Fruit fly (Drosophila melanogaster) whole organism, embryonic: ENCODE measurements around the gene tipE.

Experiments
- Bgb ChIP-seq: fragments of 200-800 bp; sonication (Bioruptor generic); IDR thresholded peaks from 2 replicates; pipeline ENCODE4 v1.3.6; 2022; ENCODE audit warnings: missing biosample characterization, missing genetic modification characterization; ENCODE audit not compliant: partially characterized antibody
- Bteb2 ChIP-seq: fragments of 200-800 bp; sonication (Bioruptor generic); optimal IDR thresholded peaks from 2 replicates; lab custom pipeline; 2016; ENCODE audit warnings: missing biosample characterization, missing genetic modification characterization
- CG10321 ChIP-seq: fragments of 200-800 bp; sonication (Bioruptor generic); IDR thresholded peaks from 2 replicates; pipeline ENCODE4 v1.3.6; 2022; ENCODE audit warnings: missing biosample characterization, missing genetic modification characterization
- CG10654 ChIP-seq: fragments of 200-800 bp; sonication (Bioruptor generic); optimal IDR thresholded peaks from 2 replicates; lab custom pipeline; 2016; ENCODE audit warnings: missing biosample characterization, missing genetic modification characterization
- CG10979 ChIP-seq: fragments of 200-800 bp; sonication (Bioruptor generic); optimal IDR thresholded peaks from 2 replicates; lab custom pipeline; 2018; ENCODE audit warnings: missing biosample characterization, mild to moderate bottlenecking, missing genetic modification characterization, moderate library complexity
- CG15601 ChIP-seq: fragments of 200-800 bp; sonication (Bioruptor generic); optimal IDR thresholded peaks from 3 replicates; lab custom pipeline; 2019; ENCODE audit warnings: missing biosample characterization, mild to moderate bottlenecking, missing genetic modification characterization, moderate library complexity
- CG15696 ChIP-seq: fragments of 200-800 bp; sonication (Bioruptor generic); optimal IDR thresholded peaks from 2 replicates; lab custom pipeline; 2019; ENCODE audit warnings: missing biosample characterization, mild to moderate bottlenecking, missing genetic modification characterization, moderate library complexity
- CG2712 ChIP-seq: fragments of 200-800 bp; optimal IDR thresholded peaks from 3 replicates; lab custom pipeline; 2019; ENCODE audit warnings: missing biosample characterization, mild to moderate bottlenecking, missing genetic modification characterization, moderate library complexity
- CG30403 ChIP-seq: fragments of 200-800 bp; sonication (Bioruptor generic); optimal IDR thresholded peaks from 3 replicates; lab custom pipeline; 2016; ENCODE audit warnings: missing biosample characterization, missing genetic modification characterization
- CG31388 ChIP-seq: fragments of 200-800 bp; sonication (Bioruptor generic); optimal IDR thresholded peaks from 2 replicates; lab custom pipeline; 2016; ENCODE audit warnings: missing biosample characterization, missing genetic modification characterization
- CG32532 ChIP-seq: fragments of 200-800 bp; sonication (Bioruptor generic); IDR thresholded peaks from 2 replicates; pipeline ENCODE4 v1.3.6; 2022; ENCODE audit warnings: missing biosample characterization, missing genetic modification characterization
- CG3407 ChIP-seq: fragments of 200-800 bp; sonication (Bioruptor generic); optimal IDR thresholded peaks from 2 replicates; lab custom pipeline; 2018; ENCODE audit warnings: missing biosample characterization, mild to moderate bottlenecking, missing genetic modification characterization
- CG3726 ChIP-seq: fragments of 200-800 bp; sonication (Bioruptor generic); IDR thresholded peaks from 3 replicates; pipeline ENCODE4, ENCODE4 v1.3.6; 2022; ENCODE audit warnings: missing biosample characterization, missing genetic modification characterization
- CG4282 ChIP-seq: fragments of 200-800 bp; sonication (Bioruptor generic); optimal IDR thresholded peaks from 2 replicates; lab custom pipeline; 2016; ENCODE audit warnings: missing biosample characterization, missing genetic modification characterization
- CG4328 ChIP-seq: fragments of 200-800 bp; sonication (Bioruptor generic); optimal IDR thresholded peaks from 3 replicates; lab custom pipeline; 2017; ENCODE audit warnings: missing biosample characterization, missing genetic modification reagents, missing genetic modification characterization
- CG6813 ChIP-seq: fragments of 200-800 bp; sonication (Bioruptor generic); optimal IDR thresholded peaks from 2 replicates; lab custom pipeline; 2017; ENCODE audit warnings: missing biosample characterization, missing genetic modification characterization, mild to moderate bottlenecking, moderate library complexity, missing genetic modification reagents
- CG7556 ChIP-seq: fragments of 200-800 bp; sonication (Bioruptor generic); optimal IDR thresholded peaks from 2 replicates; lab custom pipeline; 2017; ENCODE audit warnings: missing biosample characterization, mild to moderate bottlenecking, missing genetic modification characterization
- CG7745 ChIP-seq: fragments of 200-800 bp; sonication (Bioruptor generic); optimal IDR thresholded peaks from 2 replicates; lab custom pipeline; 2018; ENCODE audit warnings: missing biosample characterization, mild to moderate bottlenecking, missing genetic modification characterization, moderate library complexity
- CG7987 ChIP-seq: fragments of 200-800 bp; sonication (Bioruptor generic); optimal IDR thresholded peaks from 2 replicates; lab custom pipeline; 2018; ENCODE audit warnings: missing biosample characterization, mild to moderate bottlenecking, missing genetic modification characterization, moderate library complexity
- CG9215 ChIP-seq: fragments of 200-800 bp; sonication (Bioruptor generic); IDR thresholded peaks from 2 replicates; pipeline ENCODE4 v1.3.6; 2022; ENCODE audit warnings: missing biosample characterization, missing genetic modification characterization
- Dip2 ChIP-seq: fragments of 200-800 bp; sonication (Bioruptor generic); IDR thresholded peaks from 2 replicates; pipeline ENCODE4 v1.3.6; 2022; ENCODE audit warnings: missing biosample characterization, missing genetic modification characterization
- Dp ChIP-seq: fragments of 200-800 bp; sonication (Bioruptor generic); optimal IDR thresholded peaks from 2 replicates; lab custom pipeline; 2018; ENCODE audit warnings: missing biosample characterization, mild to moderate bottlenecking, missing genetic modification characterization, moderate library complexity
- Ets65A ChIP-seq: fragments of 200-800 bp; sonication (Bioruptor generic); peaks from one replicate; lab custom pipeline; 2016; ENCODE audit warnings: missing biosample characterization, missing genetic modification characterization
- Ets97D ChIP-seq: fragments of 200-800 bp; sonication (Bioruptor generic); optimal IDR thresholded peaks from 3 replicates; lab custom pipeline; 2016; ENCODE audit warnings: missing biosample characterization, missing genetic modification characterization
- Fer2 ChIP-seq: fragments of 200-800 bp; sonication (Bioruptor generic); optimal IDR thresholded peaks from 2 replicates; lab custom pipeline; 2018; ENCODE audit warnings: missing biosample characterization, mild to moderate bottlenecking, missing genetic modification characterization, moderate library complexity
- H2.0 ChIP-seq: fragments of 200-800 bp; sonication (Bioruptor generic); IDR thresholded peaks from 2 replicates; pipeline ENCODE4 v1.3.6; 2022; ENCODE audit warnings: missing biosample characterization, missing genetic modification characterization
- Hr3 ChIP-seq: fragments of 200-800 bp; sonication (Bioruptor generic); optimal IDR thresholded peaks from 3 replicates; lab custom pipeline; 2016; ENCODE audit warnings: missing biosample characterization, missing genetic modification characterization
- Hr39 ChIP-seq: fragments of >200 bp; optimal IDR thresholded peaks from 2 replicates; lab custom pipeline; 2017
- Hr51 ChIP-seq, 2 experiments: fragments of 200-800 bp; sonication (Bioruptor generic); optimal IDR thresholded peaks; 2 replicates in 1 of 2; 3 replicates in 1 of 2; lab custom pipeline; 2016 to 2018; ENCODE audit warnings: missing biosample characterization in 2 of 2, missing genetic modification characterization in 2 of 2, mild to moderate bottlenecking in 1 of 2, moderate library complexity in 1 of 2
- Nf-YB ChIP-seq: fragments of 200-800 bp; sonication (Bioruptor generic); optimal IDR thresholded peaks from 3 replicates; lab custom pipeline; 2019; ENCODE audit warnings: missing biosample characterization, mild to moderate bottlenecking, missing genetic modification characterization, moderate library complexity
- Oli ChIP-seq: fragments of 200-800 bp; sonication (Bioruptor generic); optimal IDR thresholded peaks from 2 replicates; lab custom pipeline; 2018; ENCODE audit warnings: missing biosample characterization, mild to moderate bottlenecking, missing genetic modification characterization, moderate library complexity
- Stat92E ChIP-seq, 3 experiments: fragments of >200 bp in 2 of 3; fragments of 200-800 bp in 1 of 3; sonication (Bioruptor generic) in 1 of 3; optimal IDR thresholded peaks; 2 replicates each; lab custom pipeline; 2017 to 2019; ENCODE audit warnings: missing biosample characterization in 3 of 3, missing genetic modification characterization in 3 of 3, mild to moderate bottlenecking in 1 of 3, moderate library complexity in 1 of 3
- Vsx1 ChIP-seq: fragments of 200-800 bp; sonication (Bioruptor generic); optimal IDR thresholded peaks from 2 replicates; lab custom pipeline; 2017; ENCODE audit warnings: missing biosample characterization, mild to moderate bottlenecking, missing genetic modification characterization, missing genetic modification reagents
- bcd ChIP-seq: fragments of 200-800 bp; sonication (Bioruptor generic); optimal IDR thresholded peaks from 2 replicates; lab custom pipeline; 2017; ENCODE audit warnings: missing biosample characterization, mild to moderate bottlenecking, missing genetic modification characterization
- cad ChIP-seq: fragments of >200 bp; optimal IDR thresholded peaks from 2 replicates; lab custom pipeline; 2017; ENCODE audit warnings: missing biosample characterization, missing genetic modification characterization
- cato ChIP-seq: fragments of 200-800 bp; sonication (Bioruptor generic); optimal IDR thresholded peaks from 2 replicates; lab custom pipeline; 2016; ENCODE audit warnings: missing biosample characterization, missing genetic modification characterization, borderline replicate concordance
- chif ChIP-seq, 2 experiments: fragments of 200-800 bp; sonication (Bioruptor generic); optimal IDR thresholded peaks; 3 replicates each; lab custom pipeline; 2016; ENCODE audit warnings: missing biosample characterization in 2 of 2, missing genetic modification characterization in 2 of 2
- ci ChIP-seq: fragments of 200-800 bp; sonication (Bioruptor generic); IDR thresholded peaks from 3 replicates; pipeline ENCODE4 v1.3.6; 2022; ENCODE audit warnings: missing biosample characterization, missing genetic modification characterization
- dm ChIP-seq: fragments of 200-800 bp; sonication (Bioruptor generic); optimal IDR thresholded peaks from 3 replicates; lab custom pipeline; 2016; ENCODE audit warnings: missing biosample characterization, missing genetic modification characterization
- emc ChIP-seq: fragments of 200-800 bp; sonication (Bioruptor generic); optimal IDR thresholded peaks from 2 replicates; lab custom pipeline; 2016; ENCODE audit warnings: missing biosample characterization, missing genetic modification characterization
- grau ChIP-seq: fragments of 200-800 bp; optimal IDR thresholded peaks from 3 replicates; lab custom pipeline; 2019; ENCODE audit warnings: missing biosample characterization, mild to moderate bottlenecking, missing genetic modification characterization, moderate library complexity
- hbn ChIP-seq: fragments of 200-800 bp; sonication (Bioruptor generic); IDR thresholded peaks from 2 replicates; pipeline ENCODE4 v1.3.6; 2022; ENCODE audit warnings: missing biosample characterization, missing genetic modification characterization; ENCODE audit not compliant: partially characterized antibody
- kah ChIP-seq: fragments of 200-800 bp; sonication (Bioruptor generic); optimal IDR thresholded peaks from 2 replicates; lab custom pipeline; 2018; ENCODE audit warnings: missing biosample characterization, mild to moderate bottlenecking, missing genetic modification characterization
- ken ChIP-seq: fragments of 200-800 bp; sonication (Bioruptor generic); IDR thresholded peaks from 3 replicates; pipeline ENCODE4 v1.3.6; 2022; ENCODE audit warnings: missing biosample characterization, missing genetic modification characterization
- knrl ChIP-seq: fragments of 200-800 bp; sonication (Bioruptor generic); IDR thresholded peaks from 3 replicates; pipeline ENCODE4 v1.3.6; 2022; ENCODE audit warnings: missing biosample characterization, missing genetic modification characterization; ENCODE audit not compliant: partially characterized antibody
- phol ChIP-seq: fragments of 200-800 bp; sonication (Bioruptor generic); optimal IDR thresholded peaks from 3 replicates; lab custom pipeline; 2018; ENCODE audit warnings: missing biosample characterization, mild to moderate bottlenecking, missing genetic modification characterization, moderate library complexity
- slou ChIP-seq: fragments of 200-800 bp; sonication (Bioruptor generic); optimal IDR thresholded peaks from 3 replicates; lab custom pipeline; 2016; ENCODE audit warnings: missing biosample characterization, missing genetic modification characterization
- ssp ChIP-seq: fragments of 200-800 bp; sonication (Bioruptor generic); IDR thresholded peaks from 2 replicates; pipeline ENCODE4 v1.3.6; 2022; ENCODE audit warnings: missing biosample characterization, missing genetic modification characterization
- zfh1 ChIP-seq: fragments of 200-800 bp; sonication (Bioruptor generic); IDR thresholded peaks from 3 replicates; pipeline ENCODE4 v1.3.6; 2022; ENCODE audit warnings: missing biosample characterization, missing genetic modification characterization

The tipE gene

dm6 chr3L:4228187-4228836, 40.0 kb downstream of the tipE start (continued):
- TF ChIP-seq hbn (GFP tag; lab: Robert Waterston, UW) (no peak), CG10979 (peak; percentile 98), Hr3 (GFP tag; lab: Kevin White, UChicago) (peak; percentile 97), grau (peak; percentile 94), zfh1 (GFP tag; lab: Robert Waterston, UW) (peak; percentile 98), emc (peak; percentile 67), Oli (tag; lab: Kevin White, UChicago) (peak; percentile 98), Ets97D (peak; percentile 85), CG9215 (peak; percentile 83), slou (GFP tag; lab: Kevin White, UChicago) (peak; percentile 49), cato (GFP tag; lab: Kevin White, UChicago) (peak; percentile 90), CG4328 (GFP tag; lab: Kevin White, UChicago) (peak; percentile 94), Vsx1 (GFP tag; lab: Kevin White, UChicago) (peak; percentile 99), ci (GFP tag; lab: Robert Waterston, UW) (peak; percentile 99), Hr51 (GFP tag; optimal IDR thresholded peaks at IDR 0.05; lab: Kevin White, UChicago) (peak; percentile 89 to 97), CG15601 (tag; lab: Kevin White, UChicago) (peak; percentile 97), Bgb (GFP tag; lab: Robert Waterston, UW) (no peak), CG10654 (GFP tag; lab: Kevin White, UChicago) (peak; percentile 94), Hr39 (no peak), CG31388 (GFP tag; lab: Kevin White, UChicago) (peak; percentile 93), CG3407 (GFP tag; lab: Kevin White, UChicago) (peak; percentile 96), CG32532 (GFP tag; lab: Robert Waterston, UW) (peak; percentile 85), Bteb2 (GFP tag; lab: Kevin White, UChicago) (peak; percentile 82), CG30403 (GFP tag; lab: Kevin White, UChicago) (peak; percentile 95), Fer2 (tag; lab: Kevin White, UChicago) (peak; percentile 88), CG15696 (tag; lab: Kevin White, UChicago) (peak; percentile 87), knrl (GFP tag; lab: Robert Waterston, UW) (no peak), kah (GFP tag; lab: Kevin White, UChicago) (peak; percentile 96), phol (peak; percentile 96), Ets65A (GFP tag; lab: Kevin White, UChicago) (peak; percentile 99), bcd (GFP tag; lab: Kevin White, UChicago) (peak; percentile 92), CG7556 (GFP tag; lab: Kevin White, UChicago) (peak; percentile 96), dm (peak; percentile 90), Nf-YB (peak; percentile 85), CG3726 (GFP tag; lab: Robert Waterston, UW) (peak; percentile 95), ssp (GFP tag; lab: Robert Waterston, UW) (peak; percentile 92), H2.0 (GFP tag; lab: Robert Waterston, UW) (peak; percentile 96), CG7987 (GFP tag; lab: Kevin White, UChicago) (peak; percentile 85), CG2712 (tag; lab: Kevin White, UChicago) (peak; percentile 98), ken (GFP tag; lab: Robert Waterston, UW) (peak; percentile 98), CG7745 (tag; lab: Kevin White, UChicago) (peak; percentile 53), CG10321 (GFP tag; lab: Robert Waterston, UW) (peak; percentile 78), Dip2 (GFP tag; lab: Robert Waterston, UW) (peak; percentile 48; the same call in 1 of the 2 replicates), CG4282 (GFP tag; lab: Kevin White, UChicago) (peak; percentile 75), Dp (GFP tag; lab: Kevin White, UChicago) (peak; percentile 7), CG6813 (GFP tag; lab: Kevin White, UChicago) (peak; percentile 95), cad (GFP tag; lab: Kevin White, UChicago) (no peak), Stat92E (GFP tag; optimal IDR thresholded peaks at IDR 0.05; lab: Kevin White, UChicago) (peak in 1 of 3 experiments; percentile 93), chif (GFP tag; optimal IDR thresholded peaks at IDR 0.05; lab: Kevin White, UChicago) (peak; percentile 95 to 97)
